Fruit fly (Drosophila melanogaster) Kc167 (cell line): ENCODE measurements around the gene CG10211.

Experiments
- Myc ChIP-seq: fragments of >200 bp; optimal IDR thresholded peaks from 2 replicates; lab custom pipeline; 2017; ENCODE audit warnings: missing external identifiers
- Sin3A ChIP-seq: fragments of >200 bp; optimal IDR thresholded peaks from 2 replicates; lab custom pipeline; 2018; ENCODE audit warnings: missing external identifiers
- h ChIP-seq: fragments of >200 bp; optimal IDR thresholded peaks from 3 replicates; lab custom pipeline; 2018; ENCODE audit warnings: missing external identifiers
- insv ChIP-seq: fragments of >200 bp; optimal IDR thresholded peaks from 3 replicates; lab custom pipeline; 2018; ENCODE audit warnings: missing external identifiers
- psq ChIP-seq: fragments of >200 bp; optimal IDR thresholded peaks from 2 replicates; lab custom pipeline; 2017; ENCODE audit warnings: missing external identifiers
- ttk ChIP-seq: sonication (Bioruptor generic); optimal IDR thresholded peaks from 2 replicates; lab custom pipeline; 2017; ENCODE audit warnings: missing external identifiers

CG10211 gene

DNA sequence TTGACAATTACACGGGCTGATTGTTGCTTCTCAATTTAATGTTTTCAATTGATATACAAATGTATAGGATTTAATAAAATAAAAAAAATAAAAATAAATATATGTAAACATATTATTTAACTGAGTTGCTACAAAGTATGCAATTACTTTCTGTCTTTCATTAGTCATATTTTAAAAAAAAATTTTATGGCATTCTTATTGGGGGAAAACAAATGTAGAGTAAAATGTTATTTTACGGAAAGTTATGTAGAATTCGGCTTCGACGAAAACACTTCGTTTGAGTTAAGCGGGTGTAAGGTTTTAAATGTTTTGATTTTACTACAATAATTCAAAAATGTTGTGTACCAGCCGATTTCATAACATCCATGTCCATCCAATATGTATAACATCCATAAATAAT lies 3.9 kb upstream of the CG10211 start:
- no peak for TF ChIP-seq ttk (lab: Kevin White, UChicago)
- no peak for TF ChIP-seq h (lab: Kevin White, UChicago)
- no peak for TF ChIP-seq psq (lab: Kevin White, UChicago)
- no peak for TF ChIP-seq Sin3A (lab: Kevin White, UChicago)
- no peak for TF ChIP-seq insv
- no peak for TF ChIP-seq Myc

dm6 chr2L:18516367-18516766 lies 920 bp upstream of the CG10211 start:
- TF ChIP-seq ttk (lab: Kevin White, UChicago) (no peak), psq (lab: Kevin White, UChicago) (no peak), Myc (no peak), Sin3A (lab: Kevin White, UChicago) (no peak), h (lab: Kevin White, UChicago) (no peak), insv (no peak)

DNA sequence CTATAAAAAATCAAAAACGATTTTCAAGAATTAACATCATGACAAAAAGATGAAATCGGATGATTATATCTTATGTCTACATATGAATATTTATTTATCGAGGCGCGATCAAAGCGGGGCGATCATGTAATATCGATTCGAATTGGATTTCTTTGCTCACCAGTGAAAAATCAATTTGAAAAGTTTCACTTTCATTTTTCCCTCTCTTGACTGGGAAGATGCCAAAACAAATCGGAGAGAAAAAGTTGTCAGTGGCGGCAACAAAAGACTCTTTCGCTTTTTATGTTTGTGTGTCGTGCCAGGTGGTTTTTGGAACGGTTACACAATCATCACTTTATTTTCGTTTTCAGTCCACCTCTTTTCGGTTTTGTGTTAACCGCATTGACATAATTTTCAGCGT lies 1.6 kb downstream of the CG10211 start:
- TF ChIP-seq h (lab: Kevin White, UChicago) (no peak), ttk (lab: Kevin White, UChicago) (no peak), Myc (no peak), Sin3A (lab: Kevin White, UChicago) (no peak), insv (no peak), psq (lab: Kevin White, UChicago) (no peak)

- TF ChIP-seq Sin3A (lab: Kevin White, UChicago): no peak
- no peak for TF ChIP-seq psq (lab: Kevin White, UChicago)
- TF ChIP-seq insv: no peak
- no peak for TF ChIP-seq Myc
- no peak for TF ChIP-seq h (lab: Kevin White, UChicago)
- no peak for TF ChIP-seq ttk (lab: Kevin White, UChicago)
These were observed 5.0 kb downstream of the CG10211 start for dm6 chr2L:18522258-18522657.

DNA sequence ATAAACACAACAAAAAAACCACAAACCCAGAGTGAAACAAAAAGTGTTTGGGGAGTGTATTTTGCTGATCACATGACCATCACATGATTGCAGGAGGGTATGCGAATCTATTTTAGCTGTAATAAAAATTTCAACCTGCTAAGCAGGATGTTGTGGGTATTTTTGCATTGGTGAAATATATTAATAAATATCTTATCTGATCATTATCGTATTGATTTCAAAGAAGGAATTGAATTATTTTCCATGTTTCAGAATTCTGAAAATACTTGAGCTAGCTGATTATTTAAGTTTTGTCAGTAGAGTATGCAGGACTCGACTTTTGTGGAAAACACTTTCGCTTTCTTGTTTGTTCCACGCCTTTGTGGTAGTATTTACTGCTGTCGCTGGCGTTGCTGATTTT lies 5.7 kb downstream of the CG10211 start:
- TF ChIP-seq ttk (lab: Kevin White, UChicago) (no peak), Myc (no peak), insv (no peak), h (lab: Kevin White, UChicago) (no peak), psq (lab: Kevin White, UChicago) (no peak), Sin3A (lab: Kevin White, UChicago) (no peak)

DNA sequence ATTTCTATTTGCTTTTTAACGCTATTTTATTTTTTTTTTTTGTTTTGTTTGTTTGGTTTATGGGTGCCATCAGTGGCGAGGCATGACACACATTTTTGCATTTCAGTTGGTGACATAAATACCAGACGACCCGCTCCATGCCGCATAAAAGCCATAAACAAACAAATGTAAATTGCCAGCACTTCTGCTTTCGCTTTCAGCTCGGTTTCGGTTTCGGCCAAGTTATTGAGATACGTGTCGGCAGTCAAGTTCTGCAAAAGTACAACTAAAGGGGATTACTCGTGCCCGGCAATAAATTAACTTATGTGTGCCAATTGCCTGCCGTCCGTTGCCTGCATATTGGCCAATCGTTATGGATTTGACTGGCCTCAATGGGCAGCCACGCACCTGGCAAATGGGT lies 7.6 kb downstream of the CG10211 start:
- no peak for TF ChIP-seq h (lab: Kevin White, UChicago)
- TF ChIP-seq psq (lab: Kevin White, UChicago): no peak
- no peak for TF ChIP-seq Myc
- TF ChIP-seq ttk (lab: Kevin White, UChicago): no peak
- no peak for TF ChIP-seq insv
- no peak for TF ChIP-seq Sin3A (lab: Kevin White, UChicago)

DNA sequence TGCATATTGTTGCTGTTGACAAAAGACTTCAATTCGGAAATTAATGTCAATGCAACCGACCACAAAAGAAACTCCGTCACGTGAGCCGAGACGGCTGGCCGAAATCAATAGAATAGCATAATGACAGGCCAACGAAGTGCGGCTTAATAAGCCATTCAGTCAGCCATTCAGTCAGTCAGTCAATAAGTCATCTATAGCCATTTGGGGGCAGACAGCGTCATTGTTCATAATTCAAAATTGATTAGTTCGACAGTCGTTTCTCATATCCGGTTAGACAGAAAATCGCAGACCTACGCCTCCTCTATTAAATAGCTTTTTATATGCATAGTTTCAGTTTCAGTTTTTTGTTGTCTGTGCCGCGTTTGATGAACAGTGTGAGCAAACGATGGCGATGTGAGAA lies 8.7 kb downstream of the CG10211 start:
- TF ChIP-seq insv (no peak), ttk (lab: Kevin White, UChicago) (no peak), h (lab: Kevin White, UChicago) (no peak), Myc (no peak), Sin3A (lab: Kevin White, UChicago) (no peak), psq (lab: Kevin White, UChicago) (no peak)

- no peak for TF ChIP-seq Sin3A (lab: Kevin White, UChicago)
- no peak for TF ChIP-seq insv
- no peak for TF ChIP-seq h (lab: Kevin White, UChicago)
- no peak for TF ChIP-seq Myc
- no peak for TF ChIP-seq ttk (lab: Kevin White, UChicago)
- TF ChIP-seq psq (lab: Kevin White, UChicago): no peak
These were observed 29.1 kb downstream of the CG10211 start for dm6 chr2L:18546426-18546825.

dm6 chr2L:18548753-18549152 lies 31.5 kb downstream of the CG10211 start:
- TF ChIP-seq insv (no peak), psq (lab: Kevin White, UChicago) (no peak), Myc (no peak), Sin3A (lab: Kevin White, UChicago) (no peak), h (lab: Kevin White, UChicago) (no peak), ttk (lab: Kevin White, UChicago) (no peak)

- TF ChIP-seq Sin3A (lab: Kevin White, UChicago) (no peak), Myc (no peak), psq (lab: Kevin White, UChicago) (no peak), ttk (lab: Kevin White, UChicago) (no peak), insv (no peak), h (lab: Kevin White, UChicago) (no peak)
These were observed 32.2 kb downstream of the CG10211 start for dm6 chr2L:18549470-18549869.

DNA sequence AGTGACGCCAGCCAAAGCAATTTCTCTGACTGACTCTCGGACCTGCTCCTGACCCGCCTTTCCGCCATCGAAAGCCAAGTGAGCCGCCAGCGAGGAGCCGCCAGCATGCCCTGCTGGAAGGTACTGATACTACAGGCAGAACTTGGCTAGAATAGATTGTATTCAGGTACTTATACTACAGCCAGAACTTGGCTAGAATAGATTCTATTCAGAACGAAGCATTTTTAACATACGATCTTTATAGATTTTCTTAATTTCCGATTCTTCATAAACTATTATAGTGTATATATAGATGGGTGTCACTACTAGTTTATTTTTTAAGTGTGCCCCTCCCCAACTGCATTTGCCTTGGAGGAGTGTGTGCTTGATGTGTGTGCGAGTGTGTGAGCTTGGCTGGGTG lies 36.9 kb downstream of the CG10211 start:
- TF ChIP-seq psq (lab: Kevin White, UChicago) (no peak), h (lab: Kevin White, UChicago) (no peak), insv (no peak)

DNA sequence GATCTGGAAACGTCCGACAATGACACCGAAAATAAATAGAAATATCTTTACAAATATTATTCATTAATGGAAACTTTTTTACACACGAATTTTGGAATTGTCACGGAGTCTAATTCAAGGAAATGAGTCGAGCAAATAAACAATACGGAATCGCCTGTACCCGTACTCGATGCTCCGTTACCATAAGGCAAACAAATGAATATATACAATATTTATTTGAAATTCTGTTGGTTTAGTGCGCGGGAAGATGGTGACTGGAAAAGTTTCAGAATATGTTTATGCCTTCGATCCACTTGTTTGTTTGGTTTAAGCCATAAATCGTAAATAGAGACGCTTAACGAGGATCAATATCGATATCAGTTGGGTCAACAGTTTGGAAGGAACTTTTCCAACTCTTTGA lies 39.1 kb downstream of the CG10211 start:
- TF ChIP-seq h (lab: Kevin White, UChicago): no peak
- no peak for TF ChIP-seq Myc

dm6 chr2L:18557965-18558537 lies 40.8 kb downstream of the CG10211 start:
- TF ChIP-seq ttk (lab: Kevin White, UChicago) (no peak), Sin3A (lab: Kevin White, UChicago) (no peak), Myc (no peak), insv (no peak), h (lab: Kevin White, UChicago) (no peak), psq (lab: Kevin White, UChicago) (no peak)
